Fruit fly (Drosophila melanogaster): Measurements from ENCODE around the gene t-cup.

- no peak for TF ChIP-seq CG12605 (GFP tag; IDR thresholded peaks at IDR 0.05)
- no peak for TF ChIP-seq gl (tag; optimal IDR thresholded peaks at IDR 0.05)
- TF ChIP-seq CG10348 (GFP tag; IDR thresholded peaks at IDR 0.05): no peak
- TF ChIP-seq CG8301 (tag; optimal IDR thresholded peaks at IDR 0.05): no peak
- no peak for TF ChIP-seq CG15710 (tag; optimal IDR thresholded peaks at IDR 0.05)
- no peak for TF ChIP-seq D1 (tag; optimal IDR thresholded peaks at IDR 0.05)
- TF ChIP-seq CG13204 (GFP tag; optimal IDR thresholded peaks at IDR 0.05): no peak
Measured at dm6 chr2L:12528376-12528775, 31.2 kb upstream of the t-cup start.
